Worm (Caenorhabditis elegans) whole organism, late embryonic: ENCODE results near the gene B0034.2.

ENCODE experiments used
- F13H6.1 ChIP-seq: sonication (generic microtip); optimal IDR thresholded peaks from 2 replicates; lab custom pipeline; 2016; ENCODE audit warnings: missing genetic modification characterization, missing compliant biosample characterization
- K09A11.1 ChIP-seq: sonication (generic microtip); optimal IDR thresholded peaks from 2 replicates; lab custom pipeline; 2017; ENCODE audit warnings: antibody characterized with exemption, mild to moderate bottlenecking, missing genetic modification characterization, missing compliant biosample characterization; ENCODE audit not compliant: insufficient read depth
- ahr-1 ChIP-seq: sonication (generic microtip); optimal IDR thresholded peaks from 2 replicates; lab custom pipeline; 2016; ENCODE audit warnings: missing genetic modification characterization, missing compliant biosample characterization
- ama-1 ChIP-seq: fragments of 150-350 bp; optimal IDR thresholded peaks from 2 replicates; lab custom pipeline; 2014
- ceh-18 ChIP-seq: sonication (generic microtip); optimal IDR thresholded peaks from 2 replicates; lab custom pipeline; 2016; ENCODE audit warnings: missing genetic modification characterization, missing compliant biosample characterization
- ceh-30 ChIP-seq: fragments of 150-350 bp; optimal IDR thresholded peaks from 2 replicates; lab custom pipeline; 2014; ENCODE audit warnings: missing biosample characterization, missing genetic modification characterization
- ceh-31 ChIP-seq: sonication (generic microtip); optimal IDR thresholded peaks from 2 replicates; lab custom pipeline; 2016; ENCODE audit warnings: missing genetic modification characterization, missing compliant biosample characterization
- ceh-34 ChIP-seq: sonication (generic microtip); optimal IDR thresholded peaks from 2 replicates; lab custom pipeline; 2016; ENCODE audit warnings: mild to moderate bottlenecking, missing genetic modification characterization, missing compliant biosample characterization
- ceh-45 ChIP-seq: fragments of 200-800 bp; sonication (Bioruptor generic); IDR thresholded peaks from 2 replicates; pipeline ENCODE4 v1.3.6; 2022; ENCODE audit warnings: missing genetic modification reagents, missing genetic modification characterization, missing compliant biosample characterization
- dmd-4 ChIP-seq: sonication (generic microtip); optimal IDR thresholded peaks from 2 replicates; lab custom pipeline; 2016; ENCODE audit warnings: borderline replicate concordance, missing genetic modification characterization, missing compliant biosample characterization
- dve-1 ChIP-seq: sonication (generic microtip); optimal IDR thresholded peaks from 2 replicates; lab custom pipeline; 2017; ENCODE audit warnings: antibody characterized with exemption, mild to moderate bottlenecking, missing genetic modification characterization, missing compliant biosample characterization
- elt-2 ChIP-seq: sonication (generic microtip); optimal IDR thresholded peaks from 2 replicates; lab custom pipeline; 2016; ENCODE audit warnings: missing genetic modification reagents, missing genetic modification characterization, missing compliant biosample characterization
- fkh-6 ChIP-seq: sonication (generic microtip); optimal IDR thresholded peaks from 2 replicates; lab custom pipeline; 2016; ENCODE audit warnings: missing genetic modification characterization, missing compliant biosample characterization
- hlh-13 ChIP-seq: fragments of 200-800 bp; sonication (Bioruptor generic); optimal IDR thresholded peaks from 2 replicates; lab custom pipeline; 2018; ENCODE audit warnings: mild to moderate bottlenecking, missing genetic modification characterization, missing compliant biosample characterization
- hlh-6 ChIP-seq: sonication (generic microtip); optimal IDR thresholded peaks from 2 replicates; lab custom pipeline; 2016; ENCODE audit warnings: missing genotype, missing genetic modification characterization, missing compliant biosample characterization
- mec-3 ChIP-seq: sonication (generic microtip); optimal IDR thresholded peaks from 2 replicates; lab custom pipeline; 2016; ENCODE audit warnings: borderline replicate concordance, missing genetic modification characterization, missing compliant biosample characterization
- nhr-232 ChIP-seq: sonication (generic microtip); optimal IDR thresholded peaks from 2 replicates; lab custom pipeline; 2016; ENCODE audit warnings: missing genetic modification characterization, missing compliant biosample characterization
- pag-3 ChIP-seq: sonication (generic microtip); optimal IDR thresholded peaks from 2 replicates; lab custom pipeline; 2016; ENCODE audit warnings: missing compliant biosample characterization, missing genetic modification characterization, borderline replicate concordance
- pha-2 ChIP-seq: sonication (generic microtip); optimal IDR thresholded peaks from 2 replicates; lab custom pipeline; 2017; ENCODE audit warnings: mild to moderate bottlenecking, missing genetic modification characterization, missing compliant biosample characterization
- pha-4 ChIP-seq: fragments of 150-350 bp; optimal IDR thresholded peaks from 2 replicates; lab custom pipeline; 2018; ENCODE audit warnings: missing biosample characterization, missing genetic modification reagents, missing genetic modification characterization
- pqm-1 ChIP-seq: sonication (generic microtip); optimal IDR thresholded peaks from 2 replicates; lab custom pipeline; 2016; ENCODE audit warnings: missing genetic modification characterization, missing compliant biosample characterization
- ref-2 ChIP-seq: sonication (generic microtip); optimal IDR thresholded peaks from 2 replicates; lab custom pipeline; 2016; ENCODE audit warnings: missing genetic modification characterization, missing compliant biosample characterization
- sox-2 ChIP-seq: fragments of 200-800 bp; sonication (Bioruptor generic); IDR thresholded peaks from 2 replicates; pipeline ENCODE4 v1.3.6; 2022; ENCODE audit warnings: missing genetic modification reagents, missing genetic modification characterization, missing compliant biosample characterization
- sox-4 ChIP-seq: sonication (generic microtip); optimal IDR thresholded peaks from 2 replicates; lab custom pipeline; 2017; ENCODE audit warnings: mild to moderate bottlenecking, missing genetic modification characterization, inconsistent platforms, missing compliant biosample characterization
- syd-9 ChIP-seq: sonication (generic microtip); optimal IDR thresholded peaks from 2 replicates; lab custom pipeline; 2016; ENCODE audit warnings: mild to moderate bottlenecking, missing genetic modification characterization, moderate library complexity, missing compliant biosample characterization
- unc-3 ChIP-seq, 2 experiments: fragments of 200-800 bp in 1 of 2; sonication (Bioruptor generic) in 1 of 2; sonication (generic microtip) in 1 of 2; conservative IDR thresholded peaks in 1 of 2; optimal IDR thresholded peaks in 1 of 2; 2 replicates each; pipeline versions ENCODE4 v1.3.6 to Lab custom; 2016 to 2022; ENCODE audit warnings: missing compliant biosample characterization in 2 of 2, missing genetic modification characterization in 2 of 2, missing genetic modification reagents in 1 of 2
- unc-55 ChIP-seq: sonication (generic microtip); optimal IDR thresholded peaks from 2 replicates; lab custom pipeline; 2017; ENCODE audit warnings: missing biosample characterization, missing genetic modification reagents, missing genetic modification characterization
- zip-5 ChIP-seq: sonication (generic microtip); optimal IDR thresholded peaks from 2 replicates; lab custom pipeline; 2016; ENCODE audit warnings: missing genetic modification characterization, missing compliant biosample characterization

The B0034.2 gene

DNA sequence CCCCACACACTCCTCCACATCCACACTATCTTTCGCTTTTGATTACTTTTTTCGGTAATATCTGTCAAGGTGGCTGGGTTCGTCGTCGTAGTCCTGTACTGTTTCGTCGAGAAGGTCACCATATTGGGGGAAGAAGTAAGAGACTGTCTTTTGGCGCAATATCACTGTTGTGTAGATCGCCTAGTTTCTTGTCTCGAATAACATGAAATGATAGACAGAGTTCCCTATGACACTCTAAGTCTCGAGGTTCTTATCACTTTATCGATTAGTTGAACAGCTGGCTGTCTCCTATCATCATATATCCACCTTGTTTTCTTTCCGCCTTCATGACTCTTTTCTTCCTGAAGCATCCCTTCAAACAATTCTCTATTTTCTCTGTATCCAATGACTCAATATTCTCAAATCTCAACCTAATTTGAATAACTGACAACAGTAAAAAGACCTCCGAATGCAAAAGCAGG lies 10.2 kb downstream of the B0034.2 start:
- TF ChIP-seq syd-9 (tag; lab: Kevin White, UChicago) (no peak), pqm-1 (no peak), unc-55 (GFP tag; lab: Kevin White, UChicago) (peak; percentile 28)

DNA sequence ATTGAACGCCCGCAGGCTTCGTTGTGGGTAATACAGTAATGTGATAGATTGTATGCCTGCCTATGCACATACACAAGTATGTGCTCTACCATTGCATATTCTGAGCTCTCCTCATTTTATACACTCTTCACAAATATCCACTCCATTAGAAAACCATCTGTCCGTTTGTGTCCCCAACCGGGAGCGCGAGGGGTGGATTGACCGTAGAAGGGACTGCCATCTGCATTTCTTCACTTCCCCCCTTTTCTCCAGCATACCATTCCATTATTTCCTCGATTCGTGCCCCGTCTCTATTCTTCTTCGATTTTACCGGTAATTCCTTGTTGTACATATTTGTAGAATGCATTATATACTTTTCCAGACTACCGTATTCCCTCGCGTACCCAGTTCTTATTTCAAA lies 11.0 kb downstream of the B0034.2 start:
- no peak for TF ChIP-seq dve-1 (tag; lab: Kevin White, UChicago)
- TF ChIP-seq hlh-6 (tag; lab: Kevin White, UChicago): peak; percentile 30
- peak; percentile 25 for TF ChIP-seq fkh-6 (tag; lab: Kevin White, UChicago)

ce11 chrII:5931904-5932764 lies 12.0 kb downstream of the B0034.2 start:
- peak; percentile 88 for TF ChIP-seq unc-55 (GFP tag; lab: Kevin White, UChicago)
- no peak for TF ChIP-seq pha-4 (tag; lab: Kevin White, UChicago)
- TF ChIP-seq, all 69 proteins: peak for 1

DNA sequence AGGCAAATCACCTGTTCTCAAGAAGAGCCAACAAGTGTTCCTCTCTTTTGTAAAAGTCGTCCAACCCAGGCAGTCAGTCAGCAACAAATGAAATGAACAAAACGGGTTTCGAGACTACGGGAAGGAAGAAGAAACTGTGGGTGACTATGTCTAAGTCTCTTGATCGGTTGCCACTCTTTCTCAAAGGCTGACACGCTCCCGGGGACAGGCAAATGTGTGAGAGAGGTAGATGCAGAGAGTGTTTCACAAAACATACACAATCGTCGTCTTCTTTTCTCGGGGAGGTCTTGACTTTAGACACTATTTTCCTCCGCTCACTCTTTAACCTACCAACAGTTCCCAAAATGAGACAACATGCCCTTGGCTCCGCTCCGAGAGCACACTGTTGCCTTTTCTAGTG lies 13.1 kb downstream of the B0034.2 start:
- TF ChIP-seq hlh-13 (GFP tag; lab: Kevin White, UChicago) (no peak), ref-2 (tag; lab: Kevin White, UChicago) (peak; percentile 45), nhr-232 (tag; lab: Kevin White, UChicago) (no peak)

- peak; percentile 39 for TF ChIP-seq elt-2 (tag; lab: Kevin White, UChicago)
- TF ChIP-seq mec-3 (tag; lab: Kevin White, UChicago): no peak
Observed at ce11 chrII:5930095-5930653, 14.0 kb downstream of the B0034.2 start.

- TF ChIP-seq zip-5: no peak
- no peak for TF ChIP-seq ceh-31 (tag; lab: Kevin White, UChicago)
- no peak for TF ChIP-seq ahr-1 (tag; lab: Kevin White, UChicago)
- no peak for TF ChIP-seq ref-2 (tag; lab: Kevin White, UChicago)
- TF ChIP-seq pha-2 (tag; lab: Kevin White, UChicago): no peak
- no peak for TF ChIP-seq pag-3 (tag; lab: Kevin White, UChicago)
- no peak for TF ChIP-seq hlh-6 (tag; lab: Kevin White, UChicago)
- TF ChIP-seq sox-2 (GFP tag; lab: Robert Waterston, UW): no peak
- no peak for TF ChIP-seq ceh-34 (tag; lab: Kevin White, UChicago)
Observed at ce11 chrII:5928502-5928901, 15.7 kb downstream of the B0034.2 start, which contains the start of gene egl-44. TSS of gene egl-44 (plus strand) at chrII:5928802.

DNA sequence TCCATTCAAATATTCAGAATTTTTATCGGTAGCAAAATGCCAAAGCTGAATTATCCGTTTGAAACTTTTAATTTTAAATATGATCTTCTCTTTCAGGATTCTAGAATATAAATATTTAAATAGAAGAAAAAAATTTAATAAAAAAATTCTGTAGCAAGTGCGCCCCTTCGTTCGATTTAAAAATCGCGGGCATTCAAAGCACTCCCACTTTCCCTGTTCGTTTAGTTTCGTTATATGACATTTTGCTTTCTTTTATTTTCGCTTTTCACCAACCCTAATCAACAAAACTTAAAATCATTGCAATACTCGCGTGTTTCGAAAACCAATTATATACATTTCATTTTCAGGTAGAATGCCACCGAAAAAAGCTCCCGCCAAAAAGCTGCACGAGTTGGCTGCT lies 22.5 kb downstream of the B0034.2 start, which contains the start of gene vrk-1:
Gene vrk-1, plus strand, starts transcription at position 348 of the 400 bp plus-strand sequence.
- TF ChIP-seq sox-4: no peak
- TF ChIP-seq unc-3 (GFP tag; conservative IDR thresholded peaks at IDR 0.05; lab: Robert Waterston, UW): no peak
- TF ChIP-seq unc-3 (tag; optimal IDR thresholded peaks at IDR 0.05; lab: Kevin White, UChicago): no peak
- no peak for TF ChIP-seq ama-1 (lab: Kevin White, UChicago)
- TF ChIP-seq dmd-4 (tag; lab: Kevin White, UChicago): no peak
- TF ChIP-seq F13H6.1 (tag; lab: Kevin White, UChicago): no peak
- TF ChIP-seq ceh-30 (tag; lab: Kevin White, UChicago): no peak
- TF ChIP-seq pha-2 (tag; lab: Kevin White, UChicago): no peak
- TF ChIP-seq ceh-18 (tag; lab: Kevin White, UChicago): no peak
- TF ChIP-seq pag-3 (tag; lab: Kevin White, UChicago): no peak
- TF ChIP-seq K09A11.1 (tag; lab: Kevin White, UChicago): no peak
- no peak for TF ChIP-seq ceh-45 (GFP tag; lab: Robert Waterston, UW)
